Worm (Caenorhabditis elegans): Measurements from ENCODE around the gene M01H9.2.

DNA sequence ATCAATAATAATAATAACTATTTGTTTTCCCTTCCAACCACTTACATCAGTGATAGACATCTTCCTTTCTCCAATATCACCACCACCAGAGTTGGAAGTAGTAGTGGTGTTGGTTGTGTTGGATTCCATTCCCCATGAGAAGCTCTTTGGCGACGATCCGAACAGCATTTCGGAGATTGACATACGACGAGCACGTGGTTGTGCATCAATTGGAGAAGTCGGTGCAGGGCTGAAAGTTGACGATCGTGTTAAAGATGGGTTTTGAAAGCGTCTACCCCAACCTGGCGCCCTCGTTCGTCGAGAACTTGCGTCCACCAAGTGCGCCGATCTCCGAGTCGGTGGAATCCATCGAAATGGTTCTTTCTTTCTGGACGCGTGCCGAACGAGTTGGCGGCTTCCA is 6.0 kb upstream of the M01H9.2 start:
- no peak for TF ChIP-seq snpc-4 (GFP tag; optimal IDR thresholded peaks at IDR 0.05)
- TF ChIP-seq snpc-4 (tag; optimal IDR thresholded peaks at IDR 0.05) = no peak
- no peak for TF ChIP-seq hmg-1.2 (GFP tag; IDR thresholded peaks at IDR 0.05)
- no peak for TF ChIP-seq tlf-1 (GFP tag; optimal IDR thresholded peaks at IDR 0.05)
